Fruit fly (Drosophila melanogaster) Kc167 (cell line): ENCODE data around the gene Pop4.

ENCODE experiments used
- psq ChIP-seq: fragments of >200 bp; optimal IDR thresholded peaks from 2 replicates; lab custom pipeline; 2017; ENCODE audit warnings: missing external identifiers
- ttk ChIP-seq: sonication (Bioruptor generic); optimal IDR thresholded peaks from 2 replicates; lab custom pipeline; 2017; ENCODE audit warnings: missing external identifiers

DNA sequence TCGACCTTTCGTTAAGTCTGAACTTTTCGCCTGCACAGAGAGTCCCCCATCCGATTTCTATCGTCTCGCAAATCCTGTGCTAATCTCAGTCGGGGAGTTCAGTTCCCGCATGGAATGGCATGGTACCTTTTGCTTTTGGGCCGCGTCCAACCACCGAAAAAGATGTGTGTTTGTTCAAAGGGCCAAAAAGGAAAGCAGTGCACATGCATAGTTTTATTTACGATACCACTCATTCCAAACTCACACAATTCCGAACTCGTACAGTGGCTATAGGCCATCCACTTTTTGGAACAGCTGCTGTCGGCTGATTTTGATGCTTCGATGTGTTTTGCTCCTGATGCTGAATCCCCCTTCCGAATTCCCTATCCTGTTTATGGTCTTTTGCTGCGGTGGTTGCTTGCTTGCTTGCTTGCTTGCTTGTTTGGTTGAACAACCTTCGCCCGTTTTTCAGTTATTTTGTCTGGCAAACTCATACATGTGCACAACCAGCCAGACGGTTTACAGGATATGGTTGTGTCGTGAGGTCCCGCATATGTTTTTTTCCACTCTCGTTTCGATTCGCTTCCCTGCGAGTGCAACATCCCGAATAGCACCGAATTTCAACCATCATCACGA is 6.3 kb upstream of the Pop4 start:
- TF ChIP-seq psq (no peak), ttk (lab: Kevin White, UChicago) (no peak)
